Worm (Caenorhabditis elegans) whole organism, late embryonic: ENCODE results near the gene srh-87.

ENCODE experiments used
- C08G9.2 ChIP-seq: sonication (generic microtip); optimal IDR thresholded peaks from 2 replicates; lab custom pipeline; 2016; ENCODE audit warnings: mild to moderate bottlenecking, missing genetic modification characterization, moderate library complexity, missing compliant biosample characterization
- C38D4.7 ChIP-seq: fragments of 200-800 bp; sonication (Bioruptor generic); optimal IDR thresholded peaks from 2 replicates; lab custom pipeline; 2018; ENCODE audit warnings: mild to moderate bottlenecking, missing genetic modification characterization, moderate library complexity, missing compliant biosample characterization
- F13H6.1 ChIP-seq: sonication (generic microtip); optimal IDR thresholded peaks from 2 replicates; lab custom pipeline; 2016; ENCODE audit warnings: missing genetic modification characterization, missing compliant biosample characterization
- K09A11.1 ChIP-seq: sonication (generic microtip); optimal IDR thresholded peaks from 2 replicates; lab custom pipeline; 2017; ENCODE audit warnings: antibody characterized with exemption, mild to moderate bottlenecking, missing genetic modification characterization, missing compliant biosample characterization; ENCODE audit not compliant: insufficient read depth
- T23F11.4 ChIP-seq: fragments of 200-800 bp; sonication (Bioruptor generic); optimal IDR thresholded peaks from 2 replicates; lab custom pipeline; 2018; ENCODE audit warnings: mild to moderate bottlenecking, missing genetic modification characterization, missing compliant biosample characterization
- Y22D7AL.16 ChIP-seq: sonication (generic microtip); optimal IDR thresholded peaks from 2 replicates; lab custom pipeline; 2016; ENCODE audit warnings: missing genetic modification characterization, missing compliant biosample characterization
- ama-1 ChIP-seq: fragments of 150-350 bp; optimal IDR thresholded peaks from 2 replicates; lab custom pipeline; 2014
- ceh-14 ChIP-seq: sonication (generic microtip); optimal IDR thresholded peaks from 2 replicates; lab custom pipeline; 2016; ENCODE audit warnings: missing genotype, missing genetic modification characterization, missing compliant biosample characterization
- ceh-18 ChIP-seq: sonication (generic microtip); optimal IDR thresholded peaks from 2 replicates; lab custom pipeline; 2016; ENCODE audit warnings: missing genetic modification characterization, missing compliant biosample characterization
- ceh-24 ChIP-seq: sonication (generic microtip); optimal IDR thresholded peaks from 2 replicates; lab custom pipeline; 2016; ENCODE audit warnings: mild to moderate bottlenecking, missing genetic modification characterization, missing compliant biosample characterization
- ceh-30 ChIP-seq: fragments of 150-350 bp; optimal IDR thresholded peaks from 2 replicates; lab custom pipeline; 2014; ENCODE audit warnings: missing biosample characterization, missing genetic modification characterization
- ceh-45 ChIP-seq: fragments of 200-800 bp; sonication (Bioruptor generic); IDR thresholded peaks from 2 replicates; pipeline ENCODE4 v1.3.6; 2022; ENCODE audit warnings: missing genetic modification reagents, missing genetic modification characterization, missing compliant biosample characterization
- che-1 ChIP-seq: sonication (generic microtip); optimal IDR thresholded peaks from 2 replicates; lab custom pipeline; 2016; ENCODE audit warnings: mild to moderate bottlenecking, missing genetic modification characterization, missing compliant biosample characterization
- dmd-4 ChIP-seq: sonication (generic microtip); optimal IDR thresholded peaks from 2 replicates; lab custom pipeline; 2016; ENCODE audit warnings: borderline replicate concordance, missing genetic modification characterization, missing compliant biosample characterization
- elt-2 ChIP-seq: sonication (generic microtip); optimal IDR thresholded peaks from 2 replicates; lab custom pipeline; 2016; ENCODE audit warnings: missing genetic modification reagents, missing genetic modification characterization, missing compliant biosample characterization
- fkh-10 ChIP-seq: fragments of 150-350 bp; optimal IDR thresholded peaks from 2 replicates; lab custom pipeline; 2014; ENCODE audit warnings: missing biosample characterization, missing genetic modification reagents, missing genetic modification characterization
- hlh-15 ChIP-seq: sonication (generic microtip); optimal IDR thresholded peaks from 2 replicates; lab custom pipeline; 2016; ENCODE audit warnings: missing genetic modification characterization, missing compliant biosample characterization
- hlh-30 ChIP-seq: sonication (generic microtip); optimal IDR thresholded peaks from 2 replicates; lab custom pipeline; 2017; ENCODE audit warnings: antibody characterized with exemption, missing genetic modification characterization, missing compliant biosample characterization; ENCODE audit not compliant: insufficient read depth
- lim-6 ChIP-seq: sonication (generic microtip); optimal IDR thresholded peaks from 2 replicates; lab custom pipeline; 2016; ENCODE audit warnings: missing genetic modification characterization, missing compliant biosample characterization
- madf-2 ChIP-seq: sonication (generic microtip); optimal IDR thresholded peaks from 2 replicates; lab custom pipeline; 2017; ENCODE audit warnings: missing genetic modification characterization, missing compliant biosample characterization
- nhr-232 ChIP-seq: sonication (generic microtip); optimal IDR thresholded peaks from 2 replicates; lab custom pipeline; 2016; ENCODE audit warnings: missing genetic modification characterization, missing compliant biosample characterization
- pag-3 ChIP-seq: sonication (generic microtip); optimal IDR thresholded peaks from 2 replicates; lab custom pipeline; 2016; ENCODE audit warnings: missing compliant biosample characterization, missing genetic modification characterization, borderline replicate concordance
- pat-9 ChIP-seq: fragments of 200-800 bp; sonication (Bioruptor generic); optimal IDR thresholded peaks from 2 replicates; lab custom pipeline; 2018; ENCODE audit warnings: mild to moderate bottlenecking, missing genetic modification characterization, moderate library complexity, missing compliant biosample characterization
- pax-1 ChIP-seq: fragments of 150-350 bp; optimal IDR thresholded peaks from 2 replicates; lab custom pipeline; 2014; ENCODE audit warnings: missing biosample characterization, missing genetic modification characterization
- pha-2 ChIP-seq: sonication (generic microtip); optimal IDR thresholded peaks from 2 replicates; lab custom pipeline; 2017; ENCODE audit warnings: mild to moderate bottlenecking, missing genetic modification characterization, missing compliant biosample characterization
- pqm-1 ChIP-seq: sonication (generic microtip); optimal IDR thresholded peaks from 2 replicates; lab custom pipeline; 2016; ENCODE audit warnings: missing genetic modification characterization, missing compliant biosample characterization
- ref-2 ChIP-seq: sonication (generic microtip); optimal IDR thresholded peaks from 2 replicates; lab custom pipeline; 2016; ENCODE audit warnings: missing genetic modification characterization, missing compliant biosample characterization
- rnt-1 ChIP-seq: sonication (generic microtip); optimal IDR thresholded peaks from 2 replicates; lab custom pipeline; 2016; ENCODE audit warnings: missing genetic modification characterization, missing compliant biosample characterization
- sox-2 ChIP-seq: fragments of 200-800 bp; sonication (Bioruptor generic); IDR thresholded peaks from 2 replicates; pipeline ENCODE4 v1.3.6; 2022; ENCODE audit warnings: missing genetic modification reagents, missing genetic modification characterization, missing compliant biosample characterization
- syd-9 ChIP-seq: sonication (generic microtip); optimal IDR thresholded peaks from 2 replicates; lab custom pipeline; 2016; ENCODE audit warnings: mild to moderate bottlenecking, missing genetic modification characterization, moderate library complexity, missing compliant biosample characterization
- tbx-7 ChIP-seq: sonication (generic microtip); optimal IDR thresholded peaks from 2 replicates; lab custom pipeline; 2016; ENCODE audit warnings: missing genotype, missing genetic modification characterization, missing compliant biosample characterization
- ttx-3 ChIP-seq: sonication (generic microtip); optimal IDR thresholded peaks from 2 replicates; lab custom pipeline; 2016; ENCODE audit warnings: missing genetic modification reagents, missing genetic modification characterization, missing compliant biosample characterization
- unc-3 ChIP-seq, 2 experiments: fragments of 200-800 bp in 1 of 2; sonication (Bioruptor generic) in 1 of 2; sonication (generic microtip) in 1 of 2; conservative IDR thresholded peaks in 1 of 2; optimal IDR thresholded peaks in 1 of 2; 2 replicates each; pipeline versions ENCODE4 v1.3.6 to Lab custom; 2016 to 2022; ENCODE audit warnings: missing compliant biosample characterization in 2 of 2, missing genetic modification characterization in 2 of 2, missing genetic modification reagents in 1 of 2
- unc-55 ChIP-seq: sonication (generic microtip); optimal IDR thresholded peaks from 2 replicates; lab custom pipeline; 2017; ENCODE audit warnings: missing biosample characterization, missing genetic modification reagents, missing genetic modification characterization
- unc-86 ChIP-seq: sonication (generic microtip); optimal IDR thresholded peaks from 2 replicates; lab custom pipeline; 2016; ENCODE audit warnings: missing genetic modification characterization, missing compliant biosample characterization

srh-87 gene

DNA sequence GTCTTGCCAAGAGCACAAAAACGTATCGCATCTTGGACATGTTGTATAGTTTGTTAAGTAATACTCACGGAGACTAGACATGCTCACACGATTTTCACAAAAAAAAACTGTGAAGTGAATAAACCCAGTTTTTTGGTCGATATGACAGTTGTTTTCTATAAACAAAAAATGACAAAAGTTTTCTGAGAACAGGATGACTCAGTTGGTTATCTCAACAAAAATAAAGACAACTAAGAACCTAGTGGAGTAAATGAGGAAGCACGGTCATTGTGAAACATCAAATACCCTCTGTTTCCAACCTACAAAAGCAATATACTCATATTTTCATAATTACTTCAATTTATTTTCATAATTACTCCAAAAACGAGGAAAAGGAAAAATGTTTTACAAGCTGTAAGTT is at the start of gene srh-87:
srh-87 (minus strand) TSS at position 101 of the 400 bp plus-strand sequence.
- TF ChIP-seq elt-2 (tag; lab: Kevin White, UChicago): no peak
- no peak for TF ChIP-seq C38D4.7 (GFP tag; lab: Kevin White, UChicago)
- TF ChIP-seq syd-9 (tag; lab: Kevin White, UChicago): no peak
- no peak for TF ChIP-seq nhr-232 (tag; lab: Kevin White, UChicago)
- no peak for TF ChIP-seq che-1 (tag; lab: Kevin White, UChicago)
- TF ChIP-seq pag-3 (tag; lab: Kevin White, UChicago): no peak
- TF ChIP-seq pat-9: no peak
- no peak for TF ChIP-seq unc-55
- no peak for TF ChIP-seq unc-3 (GFP tag; conservative IDR thresholded peaks at IDR 0.05; lab: Robert Waterston, UW)
- TF ChIP-seq unc-3 (tag; optimal IDR thresholded peaks at IDR 0.05; lab: Kevin White, UChicago): no peak
- TF ChIP-seq pha-2: no peak
- TF ChIP-seq rnt-1: no peak
- no peak for TF ChIP-seq ceh-18
- no peak for TF ChIP-seq C08G9.2 (tag; lab: Kevin White, UChicago)
- TF ChIP-seq Y22D7AL.16 (tag; lab: Kevin White, UChicago): no peak
- no peak for TF ChIP-seq sox-2
- TF ChIP-seq ceh-45 (GFP tag; lab: Robert Waterston, UW): no peak
- no peak for TF ChIP-seq ceh-24
- no peak for TF ChIP-seq ref-2
- TF ChIP-seq unc-86: no peak

ce11 chrV:2993816-2994215 is 48.3 kb upstream of the srh-87 start, which contains the start of gene srw-115:
Gene srw-115 (minus strand): TSS chrV:2993916.
- TF ChIP-seq T23F11.4 (no peak), syd-9 (tag; lab: Kevin White, UChicago) (no peak), ama-1 (lab: Kevin White, UChicago) (no peak), pag-3 (tag; lab: Kevin White, UChicago) (no peak), pqm-1 (tag; lab: Kevin White, UChicago) (no peak), F13H6.1 (tag; lab: Kevin White, UChicago) (no peak), ceh-30 (no peak), unc-86 (no peak), lim-6 (tag; lab: Kevin White, UChicago) (no peak), ceh-45 (GFP tag; lab: Robert Waterston, UW) (no peak), hlh-15 (tag; lab: Kevin White, UChicago) (no peak), dmd-4 (tag; lab: Kevin White, UChicago) (no peak), ttx-3 (tag; lab: Kevin White, UChicago) (no peak), ceh-14 (tag; lab: Kevin White, UChicago) (no peak)

DNA sequence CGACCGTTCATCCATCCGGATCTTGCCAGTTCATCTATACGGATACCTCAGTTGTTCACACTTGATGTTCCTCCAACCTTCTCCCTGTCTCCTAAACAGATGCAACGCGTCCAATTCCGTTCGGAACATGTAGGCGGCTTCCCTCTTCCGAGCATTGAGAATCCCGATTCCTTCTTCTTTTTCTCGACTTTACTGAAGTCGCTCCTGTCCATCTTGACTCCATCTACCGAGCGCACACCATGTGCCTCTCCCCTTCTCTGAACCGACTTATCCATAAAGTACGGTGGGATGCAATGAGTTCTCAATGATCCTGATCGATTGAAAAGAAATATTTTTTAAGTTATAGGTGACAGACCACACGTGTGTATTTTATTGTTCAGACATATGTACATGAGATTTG is 46.6 kb upstream of the srh-87 start:
- no peak for TF ChIP-seq hlh-30 (tag; lab: Kevin White, UChicago)
- TF ChIP-seq tbx-7 (tag; lab: Kevin White, UChicago): no peak
- no peak for TF ChIP-seq K09A11.1 (tag; lab: Kevin White, UChicago)
- no peak for TF ChIP-seq F13H6.1 (tag; lab: Kevin White, UChicago)
- TF ChIP-seq syd-9 (tag; lab: Kevin White, UChicago): no peak
- no peak for TF ChIP-seq fkh-10 (GFP tag; lab: Kevin White, UChicago)

- TF ChIP-seq madf-2 (tag; lab: Kevin White, UChicago): no peak
- TF ChIP-seq syd-9 (tag; lab: Kevin White, UChicago): no peak
- no peak for TF ChIP-seq pax-1 (tag; lab: Kevin White, UChicago)
- TF ChIP-seq unc-55: no peak
Measured at ce11 chrV:2991485-2991884, 46.0 kb upstream of the srh-87 start, which contains the start of gene srw-121. Gene srw-121 (minus strand): TSS chrV:2991585.
